Worm (Caenorhabditis elegans) whole organism, young adult: ENCODE measurements around the gene C18E9.9.
A peak's percentile ranks its signal among the peaks of the same experiment; 100 is the strongest.

Experiments used
- B0261.1 ChIP-seq: sonication (generic microtip); optimal IDR thresholded peaks from 2 replicates; lab custom pipeline; 2016; ENCODE audit warnings: mild to moderate bottlenecking, missing genetic modification characterization, moderate library complexity, missing compliant biosample characterization
- C06A6.2 ChIP-seq: fragments of 200-800 bp; sonication (Bioruptor generic); conservative IDR thresholded peaks from 2 replicates; pipeline ENCODE4 v1.3.6; 2022; ENCODE audit warnings: missing genetic modification characterization, missing compliant biosample characterization
- F10E7.11 ChIP-seq: sonication (generic microtip); optimal IDR thresholded peaks from 2 replicates; lab custom pipeline; 2017; ENCODE audit warnings: mild to moderate bottlenecking, missing genetic modification characterization, moderate library complexity, missing compliant biosample characterization
- F22D6.2 ChIP-seq: sonication (generic microtip); optimal IDR thresholded peaks from 2 replicates; lab custom pipeline; 2016; ENCODE audit warnings: mild to moderate bottlenecking, missing genetic modification characterization, missing compliant biosample characterization
- F33H1.4 ChIP-seq: fragments of 200-800 bp; sonication (Bioruptor generic); IDR thresholded peaks from 2 replicates; pipeline ENCODE4 v1.3.6; 2022; ENCODE audit warnings: missing genetic modification reagents, missing genetic modification characterization, missing compliant biosample characterization
- F49E8.2 ChIP-seq: sonication (generic microtip); optimal IDR thresholded peaks from 3 replicates; lab custom pipeline; 2017; ENCODE audit warnings: missing genetic modification characterization, mild to moderate bottlenecking, missing compliant biosample characterization, antibody characterized with exemption, moderate library complexity; ENCODE audit not compliant: insufficient read depth
- T07F8.4 ChIP-seq: sonication (generic microtip); optimal IDR thresholded peaks from 2 replicates; lab custom pipeline; 2016; ENCODE audit warnings: mild to moderate bottlenecking, missing genetic modification characterization, moderate library complexity, missing compliant biosample characterization
- T26A5.8 ChIP-seq: sonication (generic microtip); optimal IDR thresholded peaks from 2 replicates; lab custom pipeline; 2016; ENCODE audit warnings: missing genetic modification characterization, missing compliant biosample characterization
- Y53F4B.3 ChIP-seq: fragments of 200-800 bp; sonication (Bioruptor generic); IDR thresholded peaks from 2 replicates; pipeline ENCODE4 v1.3.6; 2022; ENCODE audit warnings: missing genetic modification reagents, missing genetic modification characterization, missing compliant biosample characterization
- athp-1 ChIP-seq: sonication (generic microtip); optimal IDR thresholded peaks from 2 replicates; lab custom pipeline; 2017; ENCODE audit warnings: mild to moderate bottlenecking, missing genetic modification characterization, missing compliant biosample characterization
- attf-5 ChIP-seq: fragments of 200-800 bp; sonication (Bioruptor generic); optimal IDR thresholded peaks from 2 replicates; lab custom pipeline; 2018; ENCODE audit warnings: mild to moderate bottlenecking, missing genetic modification characterization, missing compliant biosample characterization
- ccch-3 ChIP-seq: fragments of 200-800 bp; sonication (Bioruptor generic); optimal IDR thresholded peaks from 2 replicates; lab custom pipeline; 2018; ENCODE audit warnings: mild to moderate bottlenecking, missing genetic modification characterization, missing compliant biosample characterization
- cebp-1 ChIP-seq, 2 experiments: fragments of 200-800 bp in 1 of 2; sonication (Bioruptor generic) in 1 of 2; sonication (generic microtip) in 1 of 2; IDR thresholded peaks in 1 of 2; optimal IDR thresholded peaks in 1 of 2; 2 replicates each; pipeline versions ENCODE4 v1.3.6 to Lab custom; 2017 to 2022; ENCODE audit warnings: missing compliant biosample characterization in 2 of 2, missing genetic modification characterization in 2 of 2, mild to moderate bottlenecking in 1 of 2, missing genetic modification reagents in 1 of 2, moderate library complexity in 1 of 2
- ceh-40 ChIP-seq: fragments of 200-800 bp; sonication (Bioruptor generic); IDR thresholded peaks from 2 replicates; pipeline ENCODE4 v1.3.6; 2022; ENCODE audit warnings: missing genetic modification characterization, missing compliant biosample characterization
- dox-1 ChIP-seq: fragments of 200-800 bp; sonication (Bioruptor generic); IDR thresholded peaks from 2 replicates; pipeline ENCODE4 v1.3.6; 2022; ENCODE audit warnings: missing genetic modification reagents, missing genetic modification characterization, missing compliant biosample characterization
- egl-44 ChIP-seq: fragments of 200-800 bp; sonication (Bioruptor generic); IDR thresholded peaks from 2 replicates; pipeline ENCODE4 v1.3.6; 2022; ENCODE audit warnings: missing genetic modification reagents, missing genetic modification characterization, missing compliant biosample characterization
- egrh-3 ChIP-seq: fragments of 200-800 bp; sonication (Bioruptor generic); IDR thresholded peaks from 2 replicates; pipeline ENCODE4 v1.3.6; 2022; ENCODE audit warnings: missing genetic modification reagents, missing genetic modification characterization, missing compliant biosample characterization
- gei-17 ChIP-seq: fragments of 200-800 bp; sonication (Bioruptor generic); optimal IDR thresholded peaks from 2 replicates; lab custom pipeline; 2018; ENCODE audit warnings: mild to moderate bottlenecking, missing genetic modification characterization, missing compliant biosample characterization
- let-607 ChIP-seq, 2 experiments: fragments of 200-800 bp in 1 of 2; sonication (Bioruptor generic) in 1 of 2; sonication (generic microtip) in 1 of 2; optimal IDR thresholded peaks; 2 replicates each; lab custom pipeline; 2016 to 2018; ENCODE audit warnings: mild to moderate bottlenecking in 2 of 2, missing compliant biosample characterization in 2 of 2, missing genetic modification characterization in 2 of 2, moderate library complexity in 2 of 2, missing genotype in 1 of 2
- lin-26 ChIP-seq: fragments of 200-800 bp; sonication (Bioruptor generic); IDR thresholded peaks from 2 replicates; pipeline ENCODE4 v1.3.6; 2022; ENCODE audit warnings: missing genetic modification reagents, missing genetic modification characterization, missing compliant biosample characterization
- lin-54 ChIP-seq: fragments of 200-800 bp; sonication (Bioruptor generic); optimal IDR thresholded peaks from 2 replicates; lab custom pipeline; 2018; ENCODE audit warnings: mild to moderate bottlenecking, missing genetic modification characterization, missing compliant biosample characterization
- lir-1 ChIP-seq: fragments of 200-800 bp; sonication (Bioruptor generic); conservative IDR thresholded peaks from 2 replicates; pipeline ENCODE4 v1.3.6; 2022; ENCODE audit warnings: missing genetic modification reagents, missing genetic modification characterization, missing compliant biosample characterization
- lsl-1 ChIP-seq: fragments of 200-800 bp; sonication (Bioruptor generic); optimal IDR thresholded peaks from 2 replicates; lab custom pipeline; 2018; ENCODE audit warnings: mild to moderate bottlenecking, missing genetic modification characterization, moderate library complexity, missing compliant biosample characterization
- nfya-2 ChIP-seq: fragments of 200-800 bp; sonication (Bioruptor generic); IDR thresholded peaks from 2 replicates; pipeline ENCODE4 v1.3.6; 2022; ENCODE audit warnings: missing genetic modification reagents, missing genetic modification characterization, missing compliant biosample characterization
- nhr-80 ChIP-seq: sonication (generic microtip); optimal IDR thresholded peaks from 2 replicates; lab custom pipeline; 2016; ENCODE audit warnings: missing genetic modification characterization, missing compliant biosample characterization
- rcor-1 ChIP-seq: fragments of 200-800 bp; sonication (Bioruptor generic); IDR thresholded peaks from 2 replicates; pipeline ENCODE4 v1.3.6; 2022; ENCODE audit warnings: missing genetic modification reagents, missing genetic modification characterization, missing compliant biosample characterization
- rec-8 ChIP-seq, 2 experiments: sonication (generic microtip); optimal IDR thresholded peaks; 2 replicates each; lab custom pipeline; 2016; ENCODE audit warnings: mild to moderate bottlenecking in 2 of 2, missing genetic modification characterization in 2 of 2, missing genetic modification reagents in 2 of 2, missing genotype in 2 of 2, missing biosample characterization in 1 of 2, missing compliant biosample characterization in 1 of 2, moderate library complexity in 1 of 2
- tlf-1 ChIP-seq: fragments of 200-800 bp; sonication (Bioruptor generic); optimal IDR thresholded peaks from 2 replicates; lab custom pipeline; 2018; ENCODE audit warnings: mild to moderate bottlenecking, missing genetic modification characterization, missing compliant biosample characterization
- unc-62 ChIP-seq: fragments of 150-350 bp; optimal IDR thresholded peaks from 2 replicates; lab custom pipeline; 2014; ENCODE audit warnings: missing biosample characterization, missing genetic modification reagents, missing genetic modification characterization
- ztf-18 ChIP-seq: sonication (generic microtip); optimal IDR thresholded peaks from 2 replicates; lab custom pipeline; 2016; ENCODE audit warnings: missing genotype, mild to moderate bottlenecking, missing genetic modification characterization, missing compliant biosample characterization
- ztf-6 ChIP-seq: fragments of 200-800 bp; sonication (Bioruptor generic); IDR thresholded peaks from 2 replicates; pipeline ENCODE4 v1.3.6; 2022; ENCODE audit warnings: missing genetic modification reagents, missing genetic modification characterization, missing compliant biosample characterization

Gene C18E9.9

ce11 chrII:8969251-8970183, 19.8 kb downstream of the C18E9.9 start, which contains the start of the genes szy-20 and C18E9.5 (continued):
- no peak; the same call in 1 of the 2 replicates for TF ChIP-seq lir-1 (GFP tag; lab: Robert Waterston, UW)
- TF ChIP-seq F33H1.4 (GFP tag; lab: Robert Waterston, UW) = peak; percentile 66
- TF ChIP-seq ceh-40 (GFP tag; lab: Robert Waterston, UW) = no peak
- TF ChIP-seq lin-54 = peak; percentile 93
- TF ChIP-seq T07F8.4 (tag; lab: Kevin White, UChicago) = no peak
- no peak for TF ChIP-seq nfya-2
- no peak for TF ChIP-seq F10E7.11 (tag; lab: Kevin White, UChicago)
- no peak for TF ChIP-seq lin-26 (GFP tag; lab: Robert Waterston, UW)
- no peak for TF ChIP-seq egl-44 (GFP tag; lab: Robert Waterston, UW)
- TF ChIP-seq ztf-18 (tag; lab: Kevin White, UChicago) = peak; percentile 93
- no peak for TF ChIP-seq Y53F4B.3 (GFP tag; lab: Robert Waterston, UW)
- TF ChIP-seq T26A5.8 (tag; lab: Kevin White, UChicago) = no peak
- peak; percentile 67 for TF ChIP-seq attf-5
- no peak for TF ChIP-seq F22D6.2 (tag; lab: Kevin White, UChicago)
- TF ChIP-seq lsl-1 = peak; percentile 96
- TF ChIP-seq tlf-1 (GFP tag; lab: Kevin White, UChicago) = no peak
- no peak for TF ChIP-seq rcor-1 (GFP tag; lab: Robert Waterston, UW)
- TF ChIP-seq, all 124 proteins: peak for 43

- TF ChIP-seq let-607 (tag; optimal IDR thresholded peaks at IDR 0.05; lab: Kevin White, UChicago) (peak; percentile 86 to 93), gei-17 (GFP tag; lab: Kevin White, UChicago) (no peak), attf-5 (peak; percentile 58), rec-8 (tag; optimal IDR thresholded peaks at IDR 0.05; lab: Kevin White, UChicago) (no peak), nhr-80 (tag; lab: Kevin White, UChicago) (peak; percentile 29), dox-1 (GFP tag; lab: Robert Waterston, UW) (peak; percentile 52; the same call in 1 of the 2 replicates), cebp-1 (GFP tag; IDR thresholded peaks at IDR 0.05; lab: Robert Waterston, UW) (no peak), cebp-1 (tag; optimal IDR thresholded peaks at IDR 0.05; lab: Kevin White, UChicago) (peak; percentile 37)
- TF ChIP-seq, all 124 proteins: peak for 5
Measured at ce11 chrII:8964835-8965234, 24.5 kb downstream of the C18E9.9 start, which contains the start of the genes ndub-3 and C18E9.2. Gene ndub-3, minus strand, starts transcription at chrII:8964890. Gene C18E9.2, plus strand, starts transcription at chrII:8965006.

DNA sequence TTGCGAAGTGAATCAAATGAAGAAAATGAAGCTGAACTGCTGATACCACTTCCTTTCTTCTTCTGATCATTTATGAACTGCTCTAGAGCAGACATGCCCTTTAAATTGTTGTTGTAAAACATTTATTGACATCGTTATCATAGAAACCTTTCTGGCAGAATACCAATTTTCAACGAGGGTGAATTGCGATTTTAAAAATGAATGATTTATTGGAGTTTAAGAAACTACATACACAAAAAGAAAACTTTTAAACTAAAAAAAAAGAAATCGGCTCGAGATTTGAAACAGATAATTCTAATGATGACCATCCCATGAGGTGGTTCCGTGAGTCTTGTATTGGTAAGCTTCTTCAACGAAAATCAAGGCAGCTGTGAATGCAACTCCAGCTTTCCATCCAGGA, 25.3 kb downstream of the C18E9.9 start, which contains the start of gene sftd-3:
sftd-3 (minus strand) TSS at position 101 of the 400 bp plus-strand sequence.
- no peak for TF ChIP-seq ceh-40 (GFP tag; lab: Robert Waterston, UW)
- no peak for TF ChIP-seq F49E8.2
- TF ChIP-seq ztf-6 (GFP tag; lab: Robert Waterston, UW) = no peak
- TF ChIP-seq athp-1 (tag; lab: Kevin White, UChicago) = no peak
- TF ChIP-seq unc-62 (GFP tag; lab: Kevin White, UChicago) = no peak
- no peak for TF ChIP-seq B0261.1 (tag; lab: Kevin White, UChicago)
- no peak for TF ChIP-seq egrh-3 (GFP tag; lab: Robert Waterston, UW)
- no peak for TF ChIP-seq C06A6.2 (GFP tag; lab: Robert Waterston, UW)
- TF ChIP-seq ccch-3 (GFP tag; lab: Kevin White, UChicago) = no peak
